Fruit fly (Drosophila melanogaster): ENCODE results near the gene ImpE2.

The ImpE2 gene

dm6 chr3L:3551008-3551407, 38.5 kb upstream of the ImpE2 start (continued):
- TF ChIP-seq esg (GFP tag; conservative IDR thresholded peaks at IDR 0.05) (0 out of 2 replicates have a peak, but pooled peaks have one; percentile 18), knrl (GFP tag; IDR thresholded peaks at IDR 0.05; ENCODE audit: partially characterized antibody) (no peak), ci (GFP tag; IDR thresholded peaks at IDR 0.05) (peak; percentile 67; the same call in 2 of the 3 replicates), CG17912 (GFP tag; optimal IDR thresholded peaks at IDR 0.05) (no peak), gem (tag; optimal IDR thresholded peaks at IDR 0.05) (peak; percentile 42), crp (GFP tag; optimal IDR thresholded peaks at IDR 0.05) (no peak), Atf3 (GFP tag; optimal IDR thresholded peaks at IDR 0.05) (no peak), crol (GFP tag; IDR thresholded peaks at IDR 0.05) (no peak), CG6254 (GFP tag; optimal IDR thresholded peaks at IDR 0.05) (no peak), en (GFP tag; optimal IDR thresholded peaks at IDR 0.05) (no peak), HLH4C (GFP tag; IDR thresholded peaks at IDR 0.05; ENCODE audit: partially characterized antibody) (no peak), bbx (GFP tag; IDR thresholded peaks at IDR 0.05; ENCODE audit: partially characterized antibody) (no peak), bowl (GFP tag; IDR thresholded peaks at IDR 0.05) (no peak), CG31441 (GFP tag; IDR thresholded peaks at IDR 0.05) (peak; percentile 20; the same call in 1 of the 2 replicates), tin (GFP tag; optimal IDR thresholded peaks at IDR 0.05) (peak; percentile 8), CG2678 (tag; optimal IDR thresholded peaks at IDR 0.05) (peak; percentile 39), Dbx (GFP tag; IDR thresholded peaks at IDR 0.05) (no peak), pfk (GFP tag; optimal IDR thresholded peaks at IDR 0.05) (no peak), schlank (tag; optimal IDR thresholded peaks at IDR 0.05) (no peak), stwl (tag; optimal IDR thresholded peaks at IDR 0.05) (no peak), Ssrp (tag; optimal IDR thresholded peaks at IDR 0.05) (peak; percentile 11), klu (GFP tag; IDR thresholded peaks at IDR 0.05) (no peak), CkIIα-i1 (GFP tag; IDR thresholded peaks at IDR 0.05) (no peak), Xbp1 (GFP tag; optimal IDR thresholded peaks at IDR 0.05) (peak; percentile 16), CG8359 (GFP tag; optimal IDR thresholded peaks at IDR 0.05; ENCODE audit: borderline replicate concordance) (peak; percentile 4), ab (GFP tag; optimal IDR thresholded peaks at IDR 0.05) (no peak), CHES-1-like (GFP tag; optimal IDR thresholded peaks at IDR 0.05) (no peak), Hr51 (GFP tag; optimal IDR thresholded peaks at IDR 0.05) (peak in 1 of 2 experiments; percentile 29), CG18011 (GFP tag; optimal IDR thresholded peaks at IDR 0.05) (no peak), pnt (GFP tag; optimal IDR thresholded peaks at IDR 0.05) (no peak), dysf (GFP tag; IDR thresholded peaks at IDR 0.05) (peak; percentile 46; the same call in 2 of the 3 replicates), Dp (GFP tag; optimal IDR thresholded peaks at IDR 0.05) (no peak), CG9727 (GFP tag; optimal IDR thresholded peaks at IDR 0.05) (no peak), Dref (GFP tag; IDR thresholded peaks at IDR 0.05) (no peak), D19A (tag; optimal IDR thresholded peaks at IDR 0.05) (no peak), lab (GFP tag; optimal IDR thresholded peaks at IDR 0.05) (no peak), wdn (GFP tag; IDR thresholded peaks at IDR 0.05) (no peak), CG6765 (GFP tag; optimal IDR thresholded peaks at IDR 0.05) (no peak), H15 (GFP tag; IDR thresholded peaks at IDR 0.05) (0 out of 3 replicates have a peak, but pooled peaks have one; percentile 43), CG18476 (GFP tag; optimal IDR thresholded peaks at IDR 0.05) (no peak), CG31365 (tag; optimal IDR thresholded peaks at IDR 0.05) (no peak), Ptx1 (GFP tag; IDR thresholded peaks at IDR 0.05) (no peak), Lhr (GFP tag; optimal IDR thresholded peaks at IDR 0.05) (no peak), fru (optimal IDR thresholded peaks at IDR 0.05) (no peak), HmgZ (tag; optimal IDR thresholded peaks at IDR 0.05) (no peak), CG10959 (GFP tag; IDR thresholded peaks at IDR 0.05) (no peak), CG16813 (GFP tag; IDR thresholded peaks at IDR 0.05; ENCODE audit: partially characterized antibody) (no peak), E2f1 (GFP tag; IDR thresholded peaks at IDR 0.05) (0 out of 2 replicates have a peak, but pooled peaks have one; percentile 11), chif (GFP tag; optimal IDR thresholded peaks at IDR 0.05) (peak in 1 of 2 experiments; percentile 7), gce (GFP tag; IDR thresholded peaks at IDR 0.05) (0 out of 3 replicates have a peak, but pooled peaks have one; percentile 9), CG5245 (GFP tag; optimal IDR thresholded peaks at IDR 0.05) (no peak)

All from whole organism, embryonic.